Worm (Caenorhabditis elegans) whole organism, L2 larva: ENCODE measurements around the gene C33H5.1.

Experiments
- F13H6.1 ChIP-seq: sonication (generic microtip); optimal IDR thresholded peaks from 2 replicates; lab custom pipeline; 2016; ENCODE audit warnings: missing genetic modification characterization, missing compliant biosample characterization
- snpc-4 ChIP-seq: fragments of 150-350 bp; optimal IDR thresholded peaks from 2 replicates; lab custom pipeline; 2014; ENCODE audit warnings: missing biosample characterization, missing genetic modification characterization
- unc-39 ChIP-seq: fragments of 150-350 bp; optimal IDR thresholded peaks from 2 replicates; lab custom pipeline; 2014; ENCODE audit warnings: missing biosample characterization, missing genetic modification characterization

DNA sequence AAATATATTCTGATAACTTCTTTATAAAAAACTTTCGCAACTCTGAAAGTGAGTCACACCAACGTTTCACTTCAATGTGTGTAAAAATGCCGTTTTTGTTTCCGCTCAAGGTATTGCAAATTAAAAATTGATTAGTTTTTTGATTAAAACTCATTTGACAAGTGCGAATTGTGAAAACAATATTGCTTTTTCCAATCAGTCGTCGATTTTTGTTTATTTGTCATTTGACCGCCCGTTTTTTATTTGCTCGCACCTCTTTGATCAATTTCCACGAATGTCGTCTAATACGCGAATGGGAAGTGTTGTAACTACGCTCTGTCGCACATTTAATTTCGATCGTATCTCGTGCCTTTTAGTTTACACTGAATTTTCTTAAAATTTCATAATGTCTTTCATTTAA is 21.4 kb downstream of the C33H5.1 start, which contains the start of gene mvb-12:
- TF ChIP-seq snpc-4 (tag; lab: Kevin White, UChicago), result no peak
- TF ChIP-seq unc-39 (tag; lab: Kevin White, UChicago), result no peak
- TF ChIP-seq F13H6.1 (tag; lab: Kevin White, UChicago), result no peak
